Fruit fly (Drosophila melanogaster): ENCODE data around the gene CG13728.

The CG13728 gene

DNA sequence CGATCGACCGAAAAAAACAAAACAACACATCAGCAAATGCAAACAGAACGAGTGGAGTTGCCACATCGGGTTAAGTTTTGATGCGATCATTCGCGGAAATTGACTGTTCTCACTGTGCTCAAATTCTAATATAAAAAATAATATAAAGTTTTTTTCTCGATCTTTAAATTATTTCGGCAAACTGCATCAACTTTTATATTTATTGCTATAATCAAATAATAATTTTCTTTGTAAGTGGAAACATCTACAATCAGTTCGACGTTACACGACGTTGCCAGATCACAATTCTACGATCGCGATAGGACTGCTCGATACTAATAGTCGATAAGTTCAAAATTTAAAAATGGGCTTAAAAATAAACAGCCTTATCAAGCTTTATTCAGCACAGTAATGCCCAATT is 46.3 kb upstream of the CG13728 start, which contains the start of gene Gorab (continued):
- TF ChIP-seq CG10669 (GFP tag; optimal IDR thresholded peaks at IDR 0.05): peak; percentile 82
- peak; percentile 51 for TF ChIP-seq CG1621 (tag; optimal IDR thresholded peaks at IDR 0.05)
- peak; percentile 52 to 70 for TF ChIP-seq salr (GFP tag; optimal IDR thresholded peaks at IDR 0.05)
- peak; percentile 86 for TF ChIP-seq achi (GFP tag; optimal IDR thresholded peaks at IDR 0.05)
- TF ChIP-seq OdsH (GFP tag; optimal IDR thresholded peaks at IDR 0.05): peak; percentile 91
- TF ChIP-seq CG8319 (GFP tag; optimal IDR thresholded peaks at IDR 0.05): peak; percentile 74
- TF ChIP-seq CG6276 (GFP tag; optimal IDR thresholded peaks at IDR 0.05): peak; percentile 49
- peak; percentile 77 for TF ChIP-seq Ets21C (GFP tag; optimal IDR thresholded peaks at IDR 0.05)
- TF ChIP-seq CG11762 (GFP tag; optimal IDR thresholded peaks at IDR 0.05; ENCODE audit: insufficient read depth): peak; percentile 56
- peak; percentile 46 for TF ChIP-seq dac (GFP tag; optimal IDR thresholded peaks at IDR 0.05)
- TF ChIP-seq CG16779 (tag; optimal IDR thresholded peaks at IDR 0.05): no peak
- TF ChIP-seq CG15336 (GFP tag; IDR thresholded peaks at IDR 0.05): peak; percentile 86
- TF ChIP-seq CG8632 (GFP tag; optimal IDR thresholded peaks at IDR 0.05): peak; percentile 79
- TF ChIP-seq Gug (GFP tag; IDR thresholded peaks at IDR 0.05): peak; percentile 94
- peak; percentile 95 for TF ChIP-seq CG6163 (GFP tag; IDR thresholded peaks at IDR 0.05)
- peak; percentile 47 for TF ChIP-seq Blimp-1 (GFP tag; optimal IDR thresholded peaks at IDR 0.05)
- peak; percentile 82 for TF ChIP-seq lz (GFP tag; optimal IDR thresholded peaks at IDR 0.05)
- peak; percentile 72 for TF ChIP-seq CG7368 (GFP tag; optimal IDR thresholded peaks at IDR 0.05)
- peak; percentile 90 for TF ChIP-seq CG11294 (GFP tag; IDR thresholded peaks at IDR 0.05)
- TF ChIP-seq fd59A (GFP tag; optimal IDR thresholded peaks at IDR 0.05): peak; percentile 39
- peak; percentile 85 for TF ChIP-seq Smox (GFP tag; optimal IDR thresholded peaks at IDR 0.05)

dm6 chr3L:17427013-17427412 is 44.5 kb upstream of the CG13728 start, which contains the start of gene Polr3G:
Polr3G (minus strand) TSS chr3L:17427130.
- TF ChIP-seq fkh (GFP tag; optimal IDR thresholded peaks at IDR 0.05) (peak; percentile 49), CG6276 (GFP tag; optimal IDR thresholded peaks at IDR 0.05) (no peak), Eip75B (GFP tag; optimal IDR thresholded peaks at IDR 0.05) (peak; percentile 44), acj6 (GFP tag; optimal IDR thresholded peaks at IDR 0.05) (no peak), topi (GFP tag; optimal IDR thresholded peaks at IDR 0.05) (peak; percentile 18), Eip78C (GFP tag) (peak; percentile 84), Smox (GFP tag; optimal IDR thresholded peaks at IDR 0.05) (peak; percentile 40), pdm3 (GFP tag; optimal IDR thresholded peaks at IDR 0.05) (peak; percentile 44), Hr4 (GFP tag; optimal IDR thresholded peaks at IDR 0.05) (peak; percentile 37), esn (GFP tag; optimal IDR thresholded peaks at IDR 0.05) (peak; percentile 34), Sox14 (GFP tag; optimal IDR thresholded peaks at IDR 0.05) (peak; percentile 23), Met (GFP tag; optimal IDR thresholded peaks at IDR 0.05) (peak; percentile 35), CG9139 (GFP tag; optimal IDR thresholded peaks at IDR 0.05) (no peak), CG31627 (GFP tag; optimal IDR thresholded peaks at IDR 0.05) (peak; percentile 17), Ets21C (GFP tag; optimal IDR thresholded peaks at IDR 0.05) (peak; percentile 27), vri (GFP tag; optimal IDR thresholded peaks at IDR 0.05) (peak; percentile 3), Hr38 (GFP tag; optimal IDR thresholded peaks at IDR 0.05) (no peak), CG4318 (GFP tag; optimal IDR thresholded peaks at IDR 0.05) (no peak), CG32006 (GFP tag; optimal IDR thresholded peaks at IDR 0.05) (no peak), CG6792 (GFP tag; optimal IDR thresholded peaks at IDR 0.05) (no peak), lz (GFP tag; optimal IDR thresholded peaks at IDR 0.05) (peak; percentile 33), CG8632 (GFP tag; optimal IDR thresholded peaks at IDR 0.05) (no peak), Sox102F (GFP tag; optimal IDR thresholded peaks at IDR 0.05) (peak; percentile 25), svp (GFP tag) (peak; percentile 34), Hr39 (GFP tag; optimal IDR thresholded peaks at IDR 0.05) (peak; percentile 16)

Measured in whole organism, prepupa.